Worm (Caenorhabditis elegans) whole organism, young adult: ENCODE data around the gene C18F10.2.

Source experiments
- F22D6.2 ChIP-seq: sonication (generic microtip); optimal IDR thresholded peaks from 2 replicates; lab custom pipeline; 2016; ENCODE audit warnings: mild to moderate bottlenecking, missing genetic modification characterization, missing compliant biosample characterization
- F39B2.1 ChIP-seq: fragments of 200-800 bp; sonication (Bioruptor generic); IDR thresholded peaks from 2 replicates; pipeline ENCODE4 v1.3.6; 2022; ENCODE audit warnings: missing genetic modification reagents, missing genetic modification characterization, missing compliant biosample characterization
- Y79H2A.3 ChIP-seq: fragments of 200-800 bp; sonication (Bioruptor generic); conservative IDR thresholded peaks from 2 replicates; pipeline ENCODE4 v1.3.6; 2022; ENCODE audit warnings: missing genetic modification reagents, missing genetic modification characterization, missing compliant biosample characterization
- ceh-58 ChIP-seq: fragments of 200-800 bp; sonication (Bioruptor generic); IDR thresholded peaks from 2 replicates; pipeline ENCODE4 v1.3.6; 2022; ENCODE audit warnings: missing genetic modification characterization, missing compliant biosample characterization
- egl-44 ChIP-seq: fragments of 200-800 bp; sonication (Bioruptor generic); IDR thresholded peaks from 2 replicates; pipeline ENCODE4 v1.3.6; 2022; ENCODE audit warnings: missing genetic modification reagents, missing genetic modification characterization, missing compliant biosample characterization
- madf-10 ChIP-seq: sonication (generic microtip); optimal IDR thresholded peaks from 2 replicates; lab custom pipeline; 2016; ENCODE audit warnings: mild to moderate bottlenecking, missing genetic modification characterization, missing compliant biosample characterization
- sdz-38 ChIP-seq: sonication (generic microtip); optimal IDR thresholded peaks from 2 replicates; lab custom pipeline; 2016; ENCODE audit warnings: missing genotype, missing genetic modification characterization, missing compliant biosample characterization
- unc-62 ChIP-seq: fragments of 150-350 bp; optimal IDR thresholded peaks from 2 replicates; lab custom pipeline; 2014; ENCODE audit warnings: missing biosample characterization, missing genetic modification reagents, missing genetic modification characterization

DNA sequence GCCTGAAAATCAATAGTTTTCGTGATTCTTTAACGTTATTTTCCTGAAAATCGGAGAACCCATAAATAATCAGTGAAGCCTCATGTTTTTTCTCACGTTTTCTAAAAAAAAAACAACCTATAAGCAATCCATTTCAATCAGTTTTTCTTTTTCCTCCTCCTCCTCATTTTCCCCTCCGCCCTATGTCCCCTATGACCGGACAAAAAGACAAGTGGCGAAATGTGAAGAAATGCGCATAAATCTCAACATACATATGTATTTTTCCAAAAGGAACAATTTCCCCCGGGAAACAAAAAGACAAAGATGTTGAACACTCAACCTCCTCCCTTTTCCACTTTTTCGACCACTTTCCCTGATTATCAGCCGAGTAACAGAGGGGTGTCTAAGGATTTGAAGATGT lies 42.5 kb downstream of the C18F10.2 start:
- TF ChIP-seq F22D6.2: no peak
- no peak for TF ChIP-seq Y79H2A.3 (GFP tag; lab: Robert Waterston, UW)
- no peak for TF ChIP-seq madf-10
- TF ChIP-seq F39B2.1 (GFP tag; lab: Robert Waterston, UW): no peak
- no peak for TF ChIP-seq egl-44 (GFP tag; lab: Robert Waterston, UW)
- TF ChIP-seq sdz-38: no peak
- no peak for TF ChIP-seq ceh-58 (GFP tag; lab: Robert Waterston, UW)
- no peak for TF ChIP-seq unc-62 (GFP tag; lab: Kevin White, UChicago)
